Fruit fly (Drosophila melanogaster) whole organism: ENCODE results near the gene CG32679.

ENCODE experiments used
- CG8478 ChIP-seq: fragments of >200 bp; optimal IDR thresholded peaks from 2 replicates; lab custom pipeline; 2018; ENCODE audit warnings: inconsistent platforms
- Dll ChIP-seq: fragments of >200 bp; optimal IDR thresholded peaks from 2 replicates; lab custom pipeline; 2017
- EcR ChIP-seq, 2 experiments: fragments of >200 bp; optimal IDR thresholded peaks; 2 replicates each; lab custom pipeline; 2017; ENCODE audit warnings: missing biosample characterization in 2 of 2, missing genetic modification characterization in 2 of 2, missing genetic modification reagents in 2 of 2
- pan ChIP-seq: fragments of >200 bp; optimal IDR thresholded peaks from 2 replicates; lab custom pipeline; 2017
- psq ChIP-seq: fragments of >200 bp; optimal IDR thresholded peaks from 2 replicates; lab custom pipeline; 2017
- usp ChIP-seq: fragments of >200 bp; optimal IDR thresholded peaks from 2 replicates; lab custom pipeline; 2017; ENCODE audit warnings: missing biosample characterization, missing genetic modification characterization, mixed read lengths

Gene CG32679

dm6 chrX:10370201-10371038 lies 3.1 kb upstream of the CG32679 start:
- TF ChIP-seq EcR (GFP tag; optimal IDR thresholded peaks at IDR 0.05; lab: Kevin White, UChicago) (no peak), usp (GFP tag; lab: Kevin White, UChicago) (no peak), CG8478 (lab: Kevin White, UChicago) (no peak), pan (lab: Kevin White, UChicago) (no peak), Dll (no peak), psq (lab: Kevin White, UChicago) (no peak)

dm6 chrX:10369763-10370162 lies 2.5 kb upstream of the CG32679 start:
- no peak for TF ChIP-seq EcR (GFP tag; optimal IDR thresholded peaks at IDR 0.05; lab: Kevin White, UChicago)
- no peak for TF ChIP-seq pan (lab: Kevin White, UChicago)
- no peak for TF ChIP-seq psq (lab: Kevin White, UChicago)
- TF ChIP-seq CG8478 (lab: Kevin White, UChicago), result no peak
- TF ChIP-seq Dll, result no peak
- TF ChIP-seq usp (GFP tag; lab: Kevin White, UChicago), result no peak

DNA sequence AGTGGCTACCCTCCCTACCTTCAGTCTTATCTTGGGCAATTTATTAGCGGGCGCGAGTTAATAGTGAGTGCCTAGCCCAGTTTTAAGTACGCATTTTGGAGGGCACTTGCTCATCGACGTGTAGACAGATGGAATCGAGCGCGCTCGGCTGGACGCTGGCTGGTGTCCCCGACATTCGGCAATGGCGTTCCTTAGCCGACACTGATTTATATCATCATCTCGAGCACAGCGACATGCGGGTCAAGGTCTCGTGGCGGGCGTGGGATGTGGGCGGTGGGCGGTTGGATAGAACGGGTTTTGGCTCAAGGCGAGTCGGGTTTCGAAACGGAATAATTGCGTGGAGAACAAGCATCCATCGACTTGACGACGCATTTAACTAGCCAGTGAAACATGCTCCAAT lies 2.0 kb upstream of the CG32679 start:
- TF ChIP-seq CG8478 (lab: Kevin White, UChicago) (no peak), pan (lab: Kevin White, UChicago) (no peak), psq (lab: Kevin White, UChicago) (no peak), EcR (GFP tag; optimal IDR thresholded peaks at IDR 0.05; lab: Kevin White, UChicago) (no peak), Dll (no peak), usp (GFP tag; lab: Kevin White, UChicago) (no peak)

DNA sequence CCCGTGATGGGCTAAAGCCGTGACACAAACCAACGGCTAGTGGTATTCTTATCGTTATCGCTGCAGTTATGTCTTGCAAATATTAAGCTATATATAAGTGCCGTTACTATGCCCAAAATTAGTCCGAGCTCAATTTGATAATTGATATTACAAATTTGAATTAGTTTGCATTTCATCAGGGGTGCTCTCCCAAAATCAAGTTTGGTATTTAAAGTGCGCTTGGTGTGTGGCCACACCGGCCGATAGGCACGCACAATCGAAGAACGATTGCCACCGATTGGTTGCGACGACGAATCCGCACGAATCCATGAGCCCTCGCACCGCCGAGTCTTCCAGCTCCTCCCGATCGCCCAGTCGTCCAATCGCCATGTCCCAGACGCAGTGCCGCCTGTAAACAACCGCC lies 530 bp upstream of the CG32679 start, which contains the start of gene CG17841:
Gene CG17841 (plus strand): TSS at position 252 of the 403 bp plus-strand sequence.
- TF ChIP-seq psq (lab: Kevin White, UChicago), result no peak
- TF ChIP-seq EcR (GFP tag; optimal IDR thresholded peaks at IDR 0.05; lab: Kevin White, UChicago), result no peak
- TF ChIP-seq usp (GFP tag; lab: Kevin White, UChicago), result no peak
- TF ChIP-seq Dll, result no peak
- TF ChIP-seq CG8478 (lab: Kevin White, UChicago), result no peak
- no peak for TF ChIP-seq pan (lab: Kevin White, UChicago)

DNA sequence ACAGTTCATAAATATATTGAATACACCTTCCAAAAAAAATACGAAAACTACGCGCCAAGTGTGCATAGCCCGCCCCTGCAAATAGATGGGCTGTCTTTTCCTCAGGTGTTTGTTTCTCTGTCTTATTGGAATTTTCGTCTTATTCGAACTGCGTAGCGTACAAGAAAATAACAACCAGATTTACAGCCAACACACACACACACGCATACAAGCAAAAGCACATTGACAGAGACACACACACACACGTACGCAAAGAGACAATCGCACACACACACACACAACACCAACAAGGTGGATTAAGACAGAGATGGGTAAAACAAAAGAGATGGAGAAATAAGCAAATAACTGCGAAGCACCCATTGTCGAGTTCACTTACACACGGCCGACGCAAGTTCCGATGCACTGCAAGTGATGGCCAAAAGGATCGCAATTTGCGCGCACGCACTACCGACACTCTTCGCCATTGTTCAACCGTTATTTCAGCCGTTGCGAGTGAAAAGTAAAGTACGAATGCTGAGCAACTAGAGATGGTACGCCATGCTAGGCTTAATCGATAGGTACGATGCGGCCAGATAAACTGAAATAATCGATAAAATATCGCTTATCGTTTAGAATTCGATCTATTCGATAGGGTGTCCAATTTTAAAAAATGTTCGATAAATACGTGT lies 1.4 kb downstream of the CG32679 start:
- TF ChIP-seq CG8478 (lab: Kevin White, UChicago) (no peak), EcR (GFP tag; optimal IDR thresholded peaks at IDR 0.05; lab: Kevin White, UChicago) (no peak), psq (lab: Kevin White, UChicago) (no peak), usp (GFP tag; lab: Kevin White, UChicago) (no peak), pan (lab: Kevin White, UChicago) (no peak), Dll (no peak)

DNA sequence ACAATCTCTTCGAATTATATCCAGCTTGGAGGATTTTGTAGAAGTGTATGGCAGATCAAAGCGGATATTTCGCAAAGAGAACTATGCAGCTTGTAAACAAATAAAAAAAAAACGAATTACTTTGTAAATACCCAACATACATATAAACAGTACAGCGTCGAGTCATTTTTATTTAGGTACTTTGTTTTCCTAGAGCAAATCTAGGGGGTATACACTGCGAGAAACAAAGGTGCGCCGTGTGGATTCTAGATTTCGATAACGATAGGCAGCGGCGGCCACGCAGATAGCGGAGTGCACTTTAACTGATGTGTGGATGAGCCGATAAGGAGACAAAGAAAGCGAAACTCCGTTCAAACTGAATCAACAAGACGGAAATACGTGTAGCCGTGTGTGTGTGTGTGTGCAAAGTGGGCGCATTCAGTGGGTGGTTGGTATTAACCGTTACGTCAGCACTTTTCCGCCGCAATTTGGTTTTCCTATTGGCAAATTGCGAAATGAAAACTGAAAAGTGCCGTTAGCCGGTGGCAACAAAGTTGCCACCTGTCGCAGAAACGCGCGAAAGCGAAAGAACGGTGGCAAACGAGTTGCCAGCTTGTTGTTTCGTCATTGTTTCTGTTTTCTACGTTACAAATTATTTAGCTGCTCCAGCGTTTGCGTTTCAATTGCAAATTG lies 2.6 kb downstream of the CG32679 start:
- no peak for TF ChIP-seq EcR (GFP tag; optimal IDR thresholded peaks at IDR 0.05; lab: Kevin White, UChicago)

dm6 chrX:10362557-10363366 lies 4.5 kb downstream of the CG32679 start:
- no peak for TF ChIP-seq pan (lab: Kevin White, UChicago)
- TF ChIP-seq psq (lab: Kevin White, UChicago), result no peak
- no peak for TF ChIP-seq EcR (GFP tag; optimal IDR thresholded peaks at IDR 0.05; lab: Kevin White, UChicago)
- TF ChIP-seq Dll, result no peak
- TF ChIP-seq usp (GFP tag; lab: Kevin White, UChicago), result no peak
- TF ChIP-seq CG8478 (lab: Kevin White, UChicago), result no peak

DNA sequence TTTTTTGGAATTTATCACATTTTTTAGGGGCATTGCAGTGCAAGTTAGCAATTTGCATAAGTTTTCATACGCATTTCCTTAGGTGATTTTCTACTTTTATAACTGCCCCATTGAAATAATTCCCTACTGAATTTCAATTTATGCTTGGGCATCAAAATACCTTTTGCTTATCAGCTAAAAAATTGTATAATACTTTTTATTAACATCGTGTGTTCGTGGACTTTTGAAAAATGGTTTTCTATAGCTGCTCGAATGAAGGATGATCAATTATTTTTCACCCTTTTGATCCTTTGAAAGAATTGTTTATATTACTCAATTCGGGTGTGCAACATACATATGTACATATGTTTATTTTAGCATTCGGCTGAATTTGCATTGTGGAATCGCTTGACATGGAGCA lies 5.1 kb downstream of the CG32679 start:
- no peak for TF ChIP-seq psq (lab: Kevin White, UChicago)
- no peak for TF ChIP-seq EcR (GFP tag; optimal IDR thresholded peaks at IDR 0.05; lab: Kevin White, UChicago)
- TF ChIP-seq Dll, result no peak
- TF ChIP-seq usp (GFP tag; lab: Kevin White, UChicago), result no peak

- TF ChIP-seq Dll (no peak), pan (lab: Kevin White, UChicago) (no peak), psq (lab: Kevin White, UChicago) (no peak), usp (GFP tag; lab: Kevin White, UChicago) (no peak), CG8478 (lab: Kevin White, UChicago) (no peak), EcR (GFP tag; optimal IDR thresholded peaks at IDR 0.05; lab: Kevin White, UChicago) (no peak)
Measured at dm6 chrX:10347979-10348692, 19.1 kb downstream of the CG32679 start.

DNA sequence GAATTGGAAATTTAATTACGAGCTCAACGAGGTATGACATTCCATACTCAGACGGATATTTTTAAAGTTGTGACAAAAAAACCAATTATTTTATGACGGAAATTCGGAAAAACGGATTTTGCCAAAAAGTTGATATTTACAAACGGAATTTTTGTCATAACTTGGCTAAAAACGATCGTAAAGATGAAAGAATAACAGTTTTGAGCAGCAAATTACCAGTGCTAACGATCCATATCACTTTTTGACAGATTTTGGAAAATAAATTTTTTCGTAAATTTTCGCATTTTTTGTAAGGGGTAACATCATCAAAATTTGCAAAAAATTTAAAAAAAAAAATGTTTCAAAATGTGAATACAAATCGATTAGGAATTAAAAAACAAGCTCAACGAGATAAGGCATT lies 26.8 kb downstream of the CG32679 start:
- no peak for TF ChIP-seq psq (lab: Kevin White, UChicago)
- TF ChIP-seq EcR (GFP tag; optimal IDR thresholded peaks at IDR 0.05; lab: Kevin White, UChicago), result no peak
- no peak for TF ChIP-seq Dll
- no peak for TF ChIP-seq CG8478 (lab: Kevin White, UChicago)
- TF ChIP-seq pan (lab: Kevin White, UChicago), result no peak
- no peak for TF ChIP-seq usp (GFP tag; lab: Kevin White, UChicago)
